Fruit fly (Drosophila melanogaster) whole organism: ENCODE results near the gene CG42354.

ENCODE experiments used
- CG8478 ChIP-seq: fragments of >200 bp; optimal IDR thresholded peaks from 2 replicates; lab custom pipeline; 2018; ENCODE audit warnings: inconsistent platforms
- Dll ChIP-seq: fragments of >200 bp; optimal IDR thresholded peaks from 2 replicates; lab custom pipeline; 2017
- EcR ChIP-seq, 2 experiments: fragments of >200 bp; optimal IDR thresholded peaks; 2 replicates each; lab custom pipeline; 2017; ENCODE audit warnings: missing biosample characterization in 2 of 2, missing genetic modification characterization in 2 of 2, missing genetic modification reagents in 2 of 2
- pan ChIP-seq: fragments of >200 bp; optimal IDR thresholded peaks from 2 replicates; lab custom pipeline; 2017
- psq ChIP-seq: fragments of >200 bp; optimal IDR thresholded peaks from 2 replicates; lab custom pipeline; 2017
- usp ChIP-seq: fragments of >200 bp; optimal IDR thresholded peaks from 2 replicates; lab custom pipeline; 2017; ENCODE audit warnings: missing biosample characterization, missing genetic modification characterization, mixed read lengths

- TF ChIP-seq Dll (lab: Kevin White, UChicago) (no peak), psq (lab: Kevin White, UChicago) (no peak), CG8478 (lab: Kevin White, UChicago) (no peak), pan (lab: Kevin White, UChicago) (no peak), usp (GFP tag; lab: Kevin White, UChicago) (no peak), EcR (GFP tag; optimal IDR thresholded peaks at IDR 0.05; lab: Kevin White, UChicago) (no peak)
Observed at dm6 chrX:16102338-16103218, 2.2 kb downstream of the CG42354 start.
